Fruit fly (Drosophila melanogaster) whole organism, embryonic: ENCODE data around the gene CG7227.

Source experiments
- Aef1 ChIP-seq: fragments of 200-800 bp; sonication (Bioruptor generic); IDR thresholded peaks from 3 replicates; pipeline ENCODE4 v1.3.6; 2022; ENCODE audit warnings: missing biosample characterization, missing genetic modification characterization
- Atf6 ChIP-seq: fragments of 200-800 bp; sonication (Bioruptor generic); IDR thresholded peaks from 2 replicates; pipeline ENCODE4 v1.3.6; 2022; ENCODE audit warnings: missing biosample characterization, missing genetic modification characterization
- BtbVII ChIP-seq: fragments of 200-800 bp; sonication (Bioruptor generic); optimal IDR thresholded peaks from 3 replicates; lab custom pipeline; 2017; ENCODE audit warnings: missing biosample characterization, mild to moderate bottlenecking, missing genetic modification characterization
- CG10267 ChIP-seq: fragments of 200-800 bp; sonication (Bioruptor generic); optimal IDR thresholded peaks from 2 replicates; lab custom pipeline; 2018; ENCODE audit warnings: missing biosample characterization, mild to moderate bottlenecking, missing genetic modification characterization, moderate library complexity
- CG10979 ChIP-seq: fragments of 200-800 bp; sonication (Bioruptor generic); optimal IDR thresholded peaks from 2 replicates; lab custom pipeline; 2018; ENCODE audit warnings: missing biosample characterization, mild to moderate bottlenecking, missing genetic modification characterization, moderate library complexity
- CG1529 ChIP-seq: fragments of 200-800 bp; sonication (Bioruptor generic); optimal IDR thresholded peaks from 3 replicates; lab custom pipeline; 2018; ENCODE audit warnings: missing biosample characterization, missing genetic modification characterization
- CG15601 ChIP-seq: fragments of 200-800 bp; sonication (Bioruptor generic); optimal IDR thresholded peaks from 3 replicates; lab custom pipeline; 2019; ENCODE audit warnings: missing biosample characterization, mild to moderate bottlenecking, missing genetic modification characterization, moderate library complexity
- CG17361 ChIP-seq: fragments of 200-800 bp; sonication (Bioruptor generic); IDR thresholded peaks from 3 replicates; pipeline ENCODE4 v1.3.6; 2022; ENCODE audit warnings: missing biosample characterization, missing genetic modification characterization
- CG17829 ChIP-seq: fragments of 200-800 bp; optimal IDR thresholded peaks from 2 replicates; lab custom pipeline; 2019; ENCODE audit warnings: missing biosample characterization, mild to moderate bottlenecking, missing genetic modification characterization, moderate library complexity
- CG2116 ChIP-seq: fragments of 200-800 bp; sonication (Bioruptor generic); optimal IDR thresholded peaks from 3 replicates; lab custom pipeline; 2018; ENCODE audit warnings: missing biosample characterization, mild to moderate bottlenecking, missing genetic modification characterization
- CG2712 ChIP-seq: fragments of 200-800 bp; optimal IDR thresholded peaks from 3 replicates; lab custom pipeline; 2019; ENCODE audit warnings: missing biosample characterization, mild to moderate bottlenecking, missing genetic modification characterization, moderate library complexity
- CG31441 ChIP-seq: fragments of 200-800 bp; sonication (Bioruptor generic); IDR thresholded peaks from 2 replicates; pipeline ENCODE4 v1.3.6; 2022; ENCODE audit warnings: missing biosample characterization, missing genetic modification characterization
- CG34422 ChIP-seq: fragments of 200-800 bp; sonication (Bioruptor generic); IDR thresholded peaks from 3 replicates; pipeline ENCODE4 v1.3.6; 2022; ENCODE audit warnings: missing biosample characterization, missing genetic modification characterization
- CG7745 ChIP-seq: fragments of 200-800 bp; sonication (Bioruptor generic); optimal IDR thresholded peaks from 2 replicates; lab custom pipeline; 2018; ENCODE audit warnings: missing biosample characterization, mild to moderate bottlenecking, missing genetic modification characterization, moderate library complexity
- CG7839 ChIP-seq: fragments of 200-800 bp; sonication (Bioruptor generic); optimal IDR thresholded peaks from 3 replicates; lab custom pipeline; 2018; ENCODE audit warnings: missing biosample characterization, mild to moderate bottlenecking, missing genetic modification characterization, moderate library complexity
- CG7987 ChIP-seq: fragments of 200-800 bp; sonication (Bioruptor generic); optimal IDR thresholded peaks from 2 replicates; lab custom pipeline; 2018; ENCODE audit warnings: missing biosample characterization, mild to moderate bottlenecking, missing genetic modification characterization, moderate library complexity
- CG8924 ChIP-seq: fragments of 200-800 bp; optimal IDR thresholded peaks from 3 replicates; lab custom pipeline; 2019; ENCODE audit warnings: missing biosample characterization, mild to moderate bottlenecking, missing genetic modification characterization, moderate library complexity
- CkIIα-i1 ChIP-seq: fragments of 200-800 bp; sonication (Bioruptor generic); IDR thresholded peaks from 2 replicates; pipeline ENCODE4 v1.3.6; 2022; ENCODE audit warnings: missing biosample characterization, missing genetic modification characterization
- Deaf1 ChIP-seq: fragments of 200-800 bp; optimal IDR thresholded peaks from 3 replicates; lab custom pipeline; 2019; ENCODE audit warnings: missing biosample characterization, mild to moderate bottlenecking, missing genetic modification characterization, moderate library complexity
- Drgx ChIP-seq: fragments of 200-800 bp; sonication (Bioruptor generic); IDR thresholded peaks from 2 replicates; pipeline ENCODE4 v1.3.6; 2022; ENCODE audit warnings: missing biosample characterization, missing genetic modification characterization
- E2f1 ChIP-seq: fragments of 200-800 bp; sonication (Bioruptor generic); IDR thresholded peaks from 2 replicates; pipeline ENCODE4 v1.3.6; 2022; ENCODE audit warnings: missing biosample characterization, missing genetic modification characterization
- E2f2 ChIP-seq: fragments of 200-800 bp; sonication (Bioruptor generic); IDR thresholded peaks from 2 replicates; pipeline ENCODE4 v1.3.6; 2022; ENCODE audit warnings: missing biosample characterization, missing genetic modification characterization
- Hmx ChIP-seq: fragments of 200-800 bp; sonication (Bioruptor generic); optimal IDR thresholded peaks from 2 replicates; lab custom pipeline; 2016; ENCODE audit warnings: missing biosample characterization, missing genetic modification characterization
- Hr51 ChIP-seq, 2 experiments: fragments of 200-800 bp; sonication (Bioruptor generic); optimal IDR thresholded peaks; 2 replicates in 1 of 2; 3 replicates in 1 of 2; lab custom pipeline; 2016 to 2018; ENCODE audit warnings: missing biosample characterization in 2 of 2, missing genetic modification characterization in 2 of 2, mild to moderate bottlenecking in 1 of 2, moderate library complexity in 1 of 2
- Neu2 ChIP-seq: fragments of 200-800 bp; sonication (Bioruptor generic); optimal IDR thresholded peaks from 3 replicates; lab custom pipeline; 2016; ENCODE audit warnings: missing biosample characterization, missing genetic modification characterization, borderline replicate concordance
- Sin3A ChIP-seq: fragments of >200 bp; optimal IDR thresholded peaks from 2 replicates; lab custom pipeline; 2018
- Stat92E ChIP-seq, 3 experiments: fragments of >200 bp in 2 of 3; fragments of 200-800 bp in 1 of 3; sonication (Bioruptor generic) in 1 of 3; optimal IDR thresholded peaks; 2 replicates each; lab custom pipeline; 2017 to 2019; ENCODE audit warnings: missing biosample characterization in 3 of 3, missing genetic modification characterization in 3 of 3, mild to moderate bottlenecking in 1 of 3, moderate library complexity in 1 of 3
- Taf1 ChIP-seq: fragments of 200-800 bp; sonication (Bioruptor generic); IDR thresholded peaks from 2 replicates; pipeline ENCODE4 v1.3.6; 2022; ENCODE audit warnings: missing biosample characterization, missing genetic modification characterization
- Xrp1 ChIP-seq: fragments of 200-800 bp; sonication (Bioruptor generic); IDR thresholded peaks from 2 replicates; pipeline ENCODE4 v1.3.6; 2022; ENCODE audit warnings: missing biosample characterization, missing genetic modification characterization
- bab2 ChIP-seq: fragments of 200-800 bp; sonication (Bioruptor generic); optimal IDR thresholded peaks from 2 replicates; lab custom pipeline; 2016; ENCODE audit warnings: missing biosample characterization, missing genetic modification characterization
- bbx ChIP-seq: fragments of 200-800 bp; sonication (Bioruptor generic); IDR thresholded peaks from 2 replicates; pipeline ENCODE4 v1.3.6; 2022; ENCODE audit warnings: missing biosample characterization, missing genetic modification characterization; ENCODE audit not compliant: partially characterized antibody
- bsh ChIP-seq, 2 experiments: fragments of 200-800 bp; sonication (Bioruptor generic); optimal IDR thresholded peaks; 2 replicates each; lab custom pipeline; 2017 to 2018; ENCODE audit warnings: mild to moderate bottlenecking in 2 of 2, missing biosample characterization in 2 of 2, missing genetic modification characterization in 2 of 2, moderate library complexity in 1 of 2
- croc ChIP-seq: fragments of 200-800 bp; sonication (Bioruptor generic); conservative IDR thresholded peaks from 3 replicates; pipeline ENCODE4 v1.3.6; 2022; ENCODE audit warnings: missing biosample characterization, missing genetic modification characterization
- dmrt99B ChIP-seq: fragments of 200-800 bp; sonication (Bioruptor generic); optimal IDR thresholded peaks from 2 replicates; lab custom pipeline; 2018; ENCODE audit warnings: missing biosample characterization, mild to moderate bottlenecking, missing genetic modification characterization, moderate library complexity
- dysf ChIP-seq: fragments of 200-800 bp; sonication (Bioruptor generic); IDR thresholded peaks from 3 replicates; pipeline ENCODE4 v1.3.6; 2022; ENCODE audit warnings: missing biosample characterization, missing genetic modification characterization
- esg ChIP-seq: fragments of 200-800 bp; sonication (Bioruptor generic); conservative IDR thresholded peaks from 2 replicates; pipeline ENCODE4 v1.3.6; 2022; ENCODE audit warnings: missing biosample characterization, missing genetic modification characterization
- fd96Cb ChIP-seq: fragments of 200-800 bp; sonication (Bioruptor generic); optimal IDR thresholded peaks from 2 replicates; lab custom pipeline; 2018; ENCODE audit warnings: missing biosample characterization, mild to moderate bottlenecking, missing genetic modification characterization, moderate library complexity
- grn ChIP-seq: fragments of 200-800 bp; sonication (Bioruptor generic); optimal IDR thresholded peaks from 3 replicates; lab custom pipeline; 2017; ENCODE audit warnings: missing biosample characterization, missing genetic modification characterization
- hkb ChIP-seq, 2 experiments: fragments of 200-800 bp in 1 of 2; fragments of >200 bp in 1 of 2; sonication (Bioruptor generic) in 1 of 2; IDR thresholded peaks in 1 of 2; optimal IDR thresholded peaks in 1 of 2; 2 replicates each; pipeline versions ENCODE4 v1.3.6 to Lab custom; 2017 to 2022; ENCODE audit warnings: missing biosample characterization in 1 of 2, missing genetic modification characterization in 1 of 2
- lab ChIP-seq: fragments of 200-800 bp; sonication (Bioruptor generic); optimal IDR thresholded peaks from 3 replicates; lab custom pipeline; 2017; ENCODE audit warnings: missing biosample characterization, missing genetic modification characterization, mild to moderate bottlenecking, moderate library complexity, missing genetic modification reagents
- onecut ChIP-seq: fragments of 200-800 bp; sonication (Bioruptor generic); IDR thresholded peaks from 2 replicates; pipeline ENCODE4 v1.3.6; 2022; ENCODE audit warnings: missing biosample characterization, missing genetic modification characterization
- ranshi ChIP-seq: fragments of 200-800 bp; sonication (Bioruptor generic); IDR thresholded peaks from 2 replicates; pipeline ENCODE4 v1.3.6; 2022; ENCODE audit warnings: missing biosample characterization, missing genetic modification characterization
- sens-2 ChIP-seq: fragments of 200-800 bp; sonication (Bioruptor generic); IDR thresholded peaks from 2 replicates; pipeline ENCODE4 v1.3.6; 2022; ENCODE audit warnings: missing biosample characterization, missing genetic modification characterization
- slp2 ChIP-seq: fragments of 200-800 bp; sonication (Bioruptor generic); optimal IDR thresholded peaks from 2 replicates; lab custom pipeline; 2016; ENCODE audit warnings: missing biosample characterization, missing genetic modification characterization
- stwl ChIP-seq: fragments of 200-800 bp; sonication (Bioruptor generic); optimal IDR thresholded peaks from 3 replicates; lab custom pipeline; 2018; ENCODE audit warnings: missing biosample characterization, mild to moderate bottlenecking, missing genetic modification characterization, moderate library complexity
- sug ChIP-seq: fragments of 200-800 bp; optimal IDR thresholded peaks from 2 replicates; lab custom pipeline; 2019; ENCODE audit warnings: missing biosample characterization, mild to moderate bottlenecking, missing genetic modification characterization, moderate library complexity
- tap ChIP-seq: fragments of 200-800 bp; optimal IDR thresholded peaks from 3 replicates; lab custom pipeline; 2019; ENCODE audit warnings: missing biosample characterization, mild to moderate bottlenecking, missing genetic modification characterization, moderate library complexity
- tin ChIP-seq: fragments of 200-800 bp; sonication (Bioruptor generic); optimal IDR thresholded peaks from 3 replicates; lab custom pipeline; 2016; ENCODE audit warnings: missing biosample characterization, missing genetic modification characterization

CG7227 gene

dm6 chr2L:7997290-7998079 is 466 bp downstream of the CG7227 start (continued):
- TF ChIP-seq Atf6 (GFP tag; lab: Robert Waterston, UW) (no peak), Xrp1 (GFP tag; lab: Robert Waterston, UW) (peak; percentile 59; the same call in 1 of the 2 replicates), slp2 (GFP tag; lab: Kevin White, UChicago) (no peak), Neu2 (no peak), Stat92E (GFP tag; optimal IDR thresholded peaks at IDR 0.05; lab: Kevin White, UChicago) (no peak), tin (GFP tag; lab: Kevin White, UChicago) (peak; percentile 1), CG7839 (tag; lab: Kevin White, UChicago) (peak; percentile 27), Hmx (GFP tag; lab: Kevin White, UChicago) (no peak), onecut (0 out of 2 replicates have a peak, but pooled peaks have one; percentile 7), fd96Cb (tag; lab: Kevin White, UChicago) (peak; percentile 38), Drgx (GFP tag; lab: Robert Waterston, UW) (0 out of 2 replicates have a peak, but pooled peaks have one; percentile 40), bab2 (no peak), ranshi (0 out of 2 replicates have a peak, but pooled peaks have one; percentile 14), Deaf1 (no peak), stwl (no peak), grn (GFP tag; lab: Kevin White, UChicago) (peak; percentile 53), CG17361 (GFP tag; lab: Robert Waterston, UW) (peak; percentile 60; the same call in 2 of the 3 replicates), CG7987 (no peak), CG2712 (tag; lab: Kevin White, UChicago) (peak; percentile 59), dmrt99B (tag; lab: Kevin White, UChicago) (peak; percentile 60), dysf (GFP tag; lab: Robert Waterston, UW) (no peak), CG17829 (tag; lab: Kevin White, UChicago) (peak; percentile 47), E2f2 (GFP tag; lab: Robert Waterston, UW) (peak; percentile 23; the same call in 1 of the 2 replicates), tap (tag; lab: Kevin White, UChicago) (no peak), esg (GFP tag; lab: Robert Waterston, UW) (0 out of 2 replicates have a peak, but pooled peaks have one; percentile 10), bbx (GFP tag; lab: Robert Waterston, UW) (no peak), CkIIα-i1 (GFP tag; lab: Robert Waterston, UW) (no peak), CG1529 (GFP tag; lab: Kevin White, UChicago) (no peak), CG31441 (GFP tag; lab: Robert Waterston, UW) (peak; percentile 55), bsh (GFP tag; optimal IDR thresholded peaks at IDR 0.05; lab: Kevin White, UChicago) (peak in 1 of 2 experiments; percentile 27), Hr51 (GFP tag; optimal IDR thresholded peaks at IDR 0.05; lab: Kevin White, UChicago) (no peak), CG2116 (GFP tag; lab: Kevin White, UChicago) (no peak), CG34422 (GFP tag; lab: Robert Waterston, UW) (no peak), BtbVII (GFP tag; lab: Kevin White, UChicago) (no peak), Aef1 (GFP tag; lab: Robert Waterston, UW) (0 out of 3 replicates have a peak, but pooled peaks have one; percentile 16), CG7745 (tag; lab: Kevin White, UChicago) (no peak), sens-2 (GFP tag; lab: Robert Waterston, UW) (no peak), lab (peak; percentile 38), CG10979 (peak; percentile 53), hkb (optimal IDR thresholded peaks at IDR 0.05; lab: Kevin White, UChicago) (no peak), hkb (GFP tag; IDR thresholded peaks at IDR 0.05; lab: Robert Waterston, UW) (0 out of 2 replicates have a peak, but pooled peaks have one; percentile 39), Sin3A (lab: Kevin White, UChicago) (no peak), Taf1 (no peak), CG8924 (tag; lab: Kevin White, UChicago) (peak; percentile 11), CG10267 (peak; percentile 35), CG15601 (peak; percentile 5), sug (tag; lab: Kevin White, UChicago) (no peak), E2f1 (0 out of 2 replicates have a peak, but pooled peaks have one; percentile 10), croc (no peak)
